Worm (Caenorhabditis elegans): Measurements from ENCODE around the gene pgp-3.

DNA sequence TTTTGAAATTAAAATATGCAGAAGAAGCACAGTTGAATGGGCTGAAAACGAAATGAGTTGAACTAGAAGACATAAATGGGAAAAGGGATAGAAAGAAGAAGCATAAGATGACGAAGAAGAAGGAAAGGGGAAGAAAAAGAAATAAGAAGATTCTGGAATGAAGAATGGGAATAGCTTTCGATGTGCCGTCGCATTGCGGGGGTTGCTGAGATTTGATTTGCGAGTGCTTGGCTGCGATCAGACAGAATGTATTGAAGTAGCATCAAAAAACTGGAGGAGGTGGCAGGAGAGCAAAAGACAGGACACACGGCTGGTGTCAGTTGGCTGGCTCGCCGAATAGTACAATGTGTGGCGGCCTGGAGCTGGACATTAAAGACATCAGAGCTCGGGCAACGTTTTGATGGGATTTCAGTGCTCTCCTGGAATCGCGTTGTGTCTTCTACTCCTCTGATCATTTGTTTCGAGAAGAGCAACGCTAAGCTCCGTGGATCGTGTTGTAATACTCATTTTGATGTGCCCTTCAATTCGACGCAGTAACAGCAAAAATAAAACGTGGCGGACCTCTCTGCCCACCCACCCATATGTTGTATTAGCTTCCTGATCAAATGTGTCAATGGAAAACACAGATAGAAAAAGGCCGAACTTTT is 27.3 kb downstream of the pgp-3 start:
- peak; percentile 38 for TF ChIP-seq ref-2 (tag; optimal IDR thresholded peaks at IDR 0.05)
- TF ChIP-seq ahr-1 (tag; optimal IDR thresholded peaks at IDR 0.05): no peak
- no peak for TF ChIP-seq hlh-13 (GFP tag; optimal IDR thresholded peaks at IDR 0.05)

Data from whole organism, late embryonic.